Fruit fly (Drosophila melanogaster) whole organism, larva: ENCODE results near the gene cu.

Experiments used
- noc ChIP-seq: fragments of 200-800 bp; sonication (Bioruptor generic); optimal IDR thresholded peaks from 3 replicates; lab custom pipeline; 2019; ENCODE audit warnings: missing biosample characterization, mild to moderate bottlenecking, missing genetic modification characterization, moderate library complexity

Gene cu

dm6 chr3R:11254382-11254953, 57.1 kb downstream of the cu start:
- TF ChIP-seq noc (tag; lab: Kevin White, UChicago): no peak

dm6 chr3R:11257537-11257936, 60.1 kb downstream of the cu start:
- TF ChIP-seq noc (tag; lab: Kevin White, UChicago): no peak
